Fruit fly (Drosophila melanogaster): ENCODE data around the gene GCS2beta.

Gene GCS2beta

DNA sequence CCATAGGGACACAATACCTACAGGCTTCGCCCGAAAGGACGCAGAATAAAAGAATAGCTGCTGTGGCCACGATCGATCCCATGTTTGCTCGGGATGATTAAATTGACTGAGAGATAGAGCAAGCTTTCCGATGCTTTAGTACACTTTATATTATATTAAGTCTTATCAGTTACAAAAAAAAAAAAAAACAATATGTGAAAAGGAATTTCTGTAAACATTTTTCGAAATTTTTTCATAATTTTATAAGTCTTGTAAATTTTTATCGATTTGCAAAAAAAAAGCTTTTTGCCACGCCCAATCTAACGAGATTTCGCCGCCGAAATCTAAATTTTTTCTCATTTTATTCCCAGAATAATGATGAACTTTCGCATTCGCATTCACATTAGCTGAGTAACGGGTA lies 26.2 kb downstream of the GCS2beta start, which contains the start of gene CG18563:
CG18563 (minus strand) TSS at position 101 of the 400 bp plus-strand sequence.
- TF ChIP-seq Hnf4 (GFP tag; optimal IDR thresholded peaks at IDR 0.05) (no peak), CG32264 (GFP tag; optimal IDR thresholded peaks at IDR 0.05) (no peak), OdsH (GFP tag; optimal IDR thresholded peaks at IDR 0.05) (no peak), rgr (GFP tag; optimal IDR thresholded peaks at IDR 0.05) (no peak), usp (GFP tag; optimal IDR thresholded peaks at IDR 0.05) (no peak), GATAd (GFP tag; optimal IDR thresholded peaks at IDR 0.05) (no peak), woc (GFP tag; optimal IDR thresholded peaks at IDR 0.05) (no peak), Mio (GFP tag; optimal IDR thresholded peaks at IDR 0.05) (no peak), CG9705 (GFP tag; optimal IDR thresholded peaks at IDR 0.05) (no peak), Dif (GFP tag; optimal IDR thresholded peaks at IDR 0.05; ENCODE audit: partially characterized antibody) (no peak), Myc (optimal IDR thresholded peaks at IDR 0.05) (no peak), lola (GFP tag; optimal IDR thresholded peaks at IDR 0.05) (no peak), dsf (GFP tag; optimal IDR thresholded peaks at IDR 0.05; ENCODE audit: borderline replicate concordance) (no peak), pan (optimal IDR thresholded peaks at IDR 0.05) (no peak), Sp1 (GFP tag; optimal IDR thresholded peaks at IDR 0.05) (no peak), Vsx2 (GFP tag; optimal IDR thresholded peaks at IDR 0.05; ENCODE audit: partially characterized antibody) (no peak), CrebA (GFP tag; optimal IDR thresholded peaks at IDR 0.05; ENCODE audit: borderline replicate concordance) (no peak), N (GFP tag; optimal IDR thresholded peaks at IDR 0.05) (no peak), sage (GFP tag; optimal IDR thresholded peaks at IDR 0.05) (no peak)

DNA sequence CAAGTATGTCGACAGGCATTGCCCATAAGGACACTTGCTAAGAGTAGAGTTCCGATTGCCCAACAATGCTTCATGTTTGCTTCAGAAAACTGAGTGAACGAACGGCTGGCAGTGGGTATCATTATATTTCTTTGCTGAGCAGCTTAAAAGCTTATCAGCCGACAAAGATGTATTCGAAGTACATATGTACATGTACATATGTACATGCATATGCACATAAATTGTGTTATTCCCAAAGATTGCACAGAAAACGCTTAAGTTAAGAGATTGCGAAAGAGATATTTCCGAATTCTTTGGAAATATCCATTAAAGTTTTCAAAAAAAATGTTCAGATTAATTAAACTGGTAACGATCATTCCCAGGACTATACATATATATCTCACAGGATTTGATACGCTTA lies 28.3 kb downstream of the GCS2beta start, which contains the start of gene SPH93:
SPH93 (minus strand) TSS at position 101 of the 400 bp plus-strand sequence.
- TF ChIP-seq CG9705 (GFP tag; optimal IDR thresholded peaks at IDR 0.05) (no peak), Rel (GFP tag; optimal IDR thresholded peaks at IDR 0.05) (no peak), Rel (tag; optimal IDR thresholded peaks at IDR 0.05) (peak; percentile 89), fru (GFP tag; optimal IDR thresholded peaks at IDR 0.05) (no peak), dmrt93B (GFP tag; optimal IDR thresholded peaks at IDR 0.05) (no peak), Hr83 (GFP tag; optimal IDR thresholded peaks at IDR 0.05; ENCODE audit: poor library complexity, severe bottlenecking) (no peak), OdsH (GFP tag; optimal IDR thresholded peaks at IDR 0.05) (no peak), N (GFP tag; optimal IDR thresholded peaks at IDR 0.05) (no peak)

DNA sequence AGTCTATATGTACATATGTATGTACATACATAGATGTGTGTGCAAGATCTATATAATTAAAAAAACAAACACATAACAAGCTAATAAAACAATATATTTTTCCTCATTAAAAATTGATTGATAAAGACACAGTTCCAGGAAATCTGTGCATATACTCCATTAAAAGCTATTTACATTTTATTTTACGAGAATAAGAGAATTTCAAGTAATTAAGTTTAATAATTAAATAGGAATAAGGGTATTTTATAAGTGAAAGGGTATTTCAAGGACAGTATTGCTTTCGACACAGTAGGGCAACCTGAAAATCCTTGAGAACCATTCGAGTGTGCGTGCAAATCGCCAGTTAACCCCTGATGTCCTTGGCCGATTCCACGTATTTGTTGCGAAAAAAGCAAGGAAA lies 31.5 kb downstream of the GCS2beta start, which contains the start of gene CG5050:
CG5050 (plus strand) TSS at position 301 of the 400 bp plus-strand sequence.
- TF ChIP-seq h (GFP tag; optimal IDR thresholded peaks at IDR 0.05) (no peak), sage (GFP tag; optimal IDR thresholded peaks at IDR 0.05) (no peak), CG32264 (GFP tag; optimal IDR thresholded peaks at IDR 0.05) (no peak), HLH106 (tag; optimal IDR thresholded peaks at IDR 0.05) (no peak), Abd-B (GFP tag; optimal IDR thresholded peaks at IDR 0.05) (no peak), lola (GFP tag; optimal IDR thresholded peaks at IDR 0.05) (no peak), GATAd (GFP tag; optimal IDR thresholded peaks at IDR 0.05) (no peak), br (GFP tag; optimal IDR thresholded peaks at IDR 0.05) (no peak), Vsx2 (GFP tag; optimal IDR thresholded peaks at IDR 0.05; ENCODE audit: partially characterized antibody) (no peak), Sp1 (GFP tag; optimal IDR thresholded peaks at IDR 0.05) (no peak), usp (GFP tag; optimal IDR thresholded peaks at IDR 0.05) (no peak), Hnf4 (GFP tag; optimal IDR thresholded peaks at IDR 0.05) (no peak), woc (GFP tag; optimal IDR thresholded peaks at IDR 0.05) (no peak), pan (optimal IDR thresholded peaks at IDR 0.05) (no peak)

DNA sequence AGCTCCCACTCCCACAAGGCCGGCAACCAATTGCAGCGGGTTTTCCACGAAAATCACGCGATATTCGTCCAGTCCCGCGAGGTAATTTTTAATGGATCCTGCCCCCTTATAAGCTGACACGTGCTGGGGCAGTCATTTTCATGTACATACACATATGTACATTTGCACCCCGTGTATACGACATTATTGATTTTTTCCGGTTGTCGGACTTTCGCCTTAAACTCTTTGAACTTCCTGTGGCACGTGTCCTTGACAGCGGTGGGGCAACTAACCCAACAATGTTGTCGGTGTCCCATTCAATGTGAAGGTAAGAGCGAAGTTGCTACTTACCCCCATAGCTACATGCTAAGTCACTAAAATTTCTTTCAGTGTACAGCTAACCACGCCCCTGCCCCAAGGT lies 32.0 kb downstream of the GCS2beta start:
- TF ChIP-seq psq (GFP tag; optimal IDR thresholded peaks at IDR 0.05) (no peak), OdsH (GFP tag; optimal IDR thresholded peaks at IDR 0.05) (no peak), lola (GFP tag; optimal IDR thresholded peaks at IDR 0.05) (no peak), Myc (optimal IDR thresholded peaks at IDR 0.05) (no peak), dl (GFP tag; optimal IDR thresholded peaks at IDR 0.05; ENCODE audit: insufficient read depth in 1 of 2, partially characterized antibody in 2 of 2) (no peak), CG9705 (GFP tag; optimal IDR thresholded peaks at IDR 0.05) (no peak), jim (GFP tag; optimal IDR thresholded peaks at IDR 0.05) (no peak), tai (GFP tag; optimal IDR thresholded peaks at IDR 0.05) (no peak), Sp1 (GFP tag; optimal IDR thresholded peaks at IDR 0.05) (no peak), pan (optimal IDR thresholded peaks at IDR 0.05) (no peak), Hnf4 (GFP tag; optimal IDR thresholded peaks at IDR 0.05) (no peak), Vsx2 (GFP tag; optimal IDR thresholded peaks at IDR 0.05; ENCODE audit: partially characterized antibody) (no peak), usp (GFP tag; optimal IDR thresholded peaks at IDR 0.05) (no peak), Dfd (GFP tag; optimal IDR thresholded peaks at IDR 0.05) (no peak), sage (GFP tag; optimal IDR thresholded peaks at IDR 0.05) (no peak), CG32264 (GFP tag; optimal IDR thresholded peaks at IDR 0.05) (no peak), woc (GFP tag; optimal IDR thresholded peaks at IDR 0.05) (no peak)

Data from whole organism, wandering third instar larva.